Fruit fly (Drosophila melanogaster) whole organism, embryonic: ENCODE measurements around the gene Ptth.

Experiments used
- Atf6 ChIP-seq: fragments of 200-800 bp; sonication (Bioruptor generic); IDR thresholded peaks from 2 replicates; pipeline ENCODE4 v1.3.6; 2022; ENCODE audit warnings: missing biosample characterization, missing genetic modification characterization
- Awh ChIP-seq: fragments of 200-800 bp; sonication (Bioruptor generic); IDR thresholded peaks from 2 replicates; pipeline ENCODE4, ENCODE4 v1.3.6; 2022; ENCODE audit warnings: missing biosample characterization, missing genetic modification characterization
- Bdp1 ChIP-seq: fragments of 200-800 bp; sonication (Bioruptor generic); optimal IDR thresholded peaks from 3 replicates; lab custom pipeline; 2016; ENCODE audit warnings: missing biosample characterization, missing genetic modification characterization
- CG10959 ChIP-seq: fragments of 200-800 bp; sonication (Bioruptor generic); IDR thresholded peaks from 2 replicates; pipeline ENCODE4 v1.3.6; 2022; ENCODE audit warnings: missing biosample characterization, missing genetic modification characterization
- CG11398 ChIP-seq: fragments of 200-800 bp; sonication (Bioruptor generic); optimal IDR thresholded peaks from 2 replicates; lab custom pipeline; 2016; ENCODE audit warnings: missing biosample characterization, missing genetic modification characterization
- CG12391 ChIP-seq: fragments of 200-800 bp; sonication (Bioruptor generic); optimal IDR thresholded peaks from 3 replicates; lab custom pipeline; 2018; ENCODE audit warnings: missing biosample characterization, mild to moderate bottlenecking, missing genetic modification characterization, moderate library complexity
- CG14441 ChIP-seq: fragments of 200-800 bp; sonication (Bioruptor generic); IDR thresholded peaks from 2 replicates; pipeline ENCODE4 v1.3.6; 2022; ENCODE audit warnings: missing biosample characterization, missing genetic modification characterization
- CG15073 ChIP-seq: fragments of 200-800 bp; sonication (Bioruptor generic); optimal IDR thresholded peaks from 2 replicates; lab custom pipeline; 2016; ENCODE audit warnings: missing biosample characterization, missing genetic modification characterization
- CG1647 ChIP-seq: fragments of 200-800 bp; sonication (Bioruptor generic); optimal IDR thresholded peaks from 3 replicates; lab custom pipeline; 2016; ENCODE audit warnings: missing biosample characterization, missing genetic modification characterization
- CG17359 ChIP-seq: fragments of 200-800 bp; sonication (Bioruptor generic); optimal IDR thresholded peaks from 3 replicates; lab custom pipeline; 2018; ENCODE audit warnings: missing biosample characterization, mild to moderate bottlenecking, missing genetic modification characterization, moderate library complexity
- CG17912 ChIP-seq: fragments of 200-800 bp; sonication (Bioruptor generic); optimal IDR thresholded peaks from 2 replicates; lab custom pipeline; 2018; ENCODE audit warnings: missing biosample characterization, mild to moderate bottlenecking, missing genetic modification characterization
- CG18599 ChIP-seq: fragments of 200-800 bp; sonication (Bioruptor generic); optimal IDR thresholded peaks from 3 replicates; lab custom pipeline; 2017; ENCODE audit warnings: missing biosample characterization, missing genetic modification characterization, mild to moderate bottlenecking, moderate library complexity, missing genetic modification reagents
- CG2712 ChIP-seq: fragments of 200-800 bp; optimal IDR thresholded peaks from 3 replicates; lab custom pipeline; 2019; ENCODE audit warnings: missing biosample characterization, mild to moderate bottlenecking, missing genetic modification characterization, moderate library complexity
- CG30020 ChIP-seq: fragments of 200-800 bp; optimal IDR thresholded peaks from 2 replicates; lab custom pipeline; 2019; ENCODE audit warnings: missing biosample characterization, mild to moderate bottlenecking, missing genetic modification characterization, moderate library complexity
- CG31365 ChIP-seq: fragments of 200-800 bp; sonication (Bioruptor generic); optimal IDR thresholded peaks from 2 replicates; lab custom pipeline; 2018; ENCODE audit warnings: missing biosample characterization, mild to moderate bottlenecking, missing genetic modification characterization
- CG31388 ChIP-seq: fragments of 200-800 bp; sonication (Bioruptor generic); optimal IDR thresholded peaks from 2 replicates; lab custom pipeline; 2016; ENCODE audit warnings: missing biosample characterization, missing genetic modification characterization
- CG4360 ChIP-seq: fragments of 200-800 bp; sonication (Bioruptor generic); IDR thresholded peaks from 2 replicates; pipeline ENCODE4 v1.3.6; 2022; ENCODE audit warnings: missing biosample characterization, missing genetic modification characterization
- D19B ChIP-seq: fragments of 200-800 bp; sonication (Bioruptor generic); optimal IDR thresholded peaks from 2 replicates; lab custom pipeline; 2017; ENCODE audit warnings: missing biosample characterization, mild to moderate bottlenecking, missing genetic modification characterization
- Ets65A ChIP-seq: fragments of 200-800 bp; sonication (Bioruptor generic); peaks from one replicate; lab custom pipeline; 2016; ENCODE audit warnings: missing biosample characterization, missing genetic modification characterization
- Ets97D ChIP-seq: fragments of 200-800 bp; sonication (Bioruptor generic); optimal IDR thresholded peaks from 3 replicates; lab custom pipeline; 2016; ENCODE audit warnings: missing biosample characterization, missing genetic modification characterization
- H15 ChIP-seq: fragments of 200-800 bp; sonication (Bioruptor generic); IDR thresholded peaks from 3 replicates; pipeline ENCODE4 v1.3.6; 2022; ENCODE audit warnings: missing biosample characterization, missing genetic modification characterization
- HLH3B ChIP-seq: fragments of 200-800 bp; sonication (Bioruptor generic); IDR thresholded peaks from 2 replicates; pipeline ENCODE4 v1.3.6; 2022; ENCODE audit warnings: missing biosample characterization, missing genetic modification characterization
- Lpt ChIP-seq: fragments of >200 bp; optimal IDR thresholded peaks from 2 replicates; lab custom pipeline; 2018; ENCODE audit warnings: missing biosample characterization, missing genetic modification characterization
- Mrtf ChIP-seq: fragments of 200-800 bp; sonication (Bioruptor generic); IDR thresholded peaks from 3 replicates; pipeline ENCODE4 v1.3.6; 2022; ENCODE audit warnings: missing biosample characterization, missing genetic modification characterization
- NC2β ChIP-seq: fragments of 200-800 bp; sonication (Bioruptor generic); optimal IDR thresholded peaks from 2 replicates; lab custom pipeline; 2016; ENCODE audit warnings: missing biosample characterization, missing genetic modification characterization
- Nf-YA ChIP-seq: fragments of 200-800 bp; sonication (Bioruptor generic); IDR thresholded peaks from 2 replicates; pipeline ENCODE4 v1.3.6; 2022; ENCODE audit warnings: missing biosample characterization, missing genetic modification characterization
- Oaz ChIP-seq: fragments of 200-800 bp; sonication (Bioruptor generic); IDR thresholded peaks from 2 replicates; pipeline ENCODE4 v1.3.6; 2022; ENCODE audit warnings: missing biosample characterization, missing genetic modification characterization
- Side ChIP-seq: fragments of 200-800 bp; sonication (Bioruptor generic); optimal IDR thresholded peaks from 2 replicates; lab custom pipeline; 2016; ENCODE audit warnings: missing biosample characterization, missing genetic modification characterization
- Ssrp ChIP-seq: fragments of 200-800 bp; sonication (Bioruptor generic); optimal IDR thresholded peaks from 2 replicates; lab custom pipeline; 2018; ENCODE audit warnings: missing biosample characterization, mild to moderate bottlenecking, missing genetic modification characterization, moderate library complexity
- Stat92E ChIP-seq, 3 experiments: fragments of >200 bp in 2 of 3; fragments of 200-800 bp in 1 of 3; sonication (Bioruptor generic) in 1 of 3; optimal IDR thresholded peaks; 2 replicates each; lab custom pipeline; 2017 to 2019; ENCODE audit warnings: missing biosample characterization in 3 of 3, missing genetic modification characterization in 3 of 3, mild to moderate bottlenecking in 1 of 3, moderate library complexity in 1 of 3
- Vsx1 ChIP-seq: fragments of 200-800 bp; sonication (Bioruptor generic); optimal IDR thresholded peaks from 2 replicates; lab custom pipeline; 2017; ENCODE audit warnings: missing biosample characterization, mild to moderate bottlenecking, missing genetic modification characterization, missing genetic modification reagents
- YL-1 ChIP-seq: fragments of 200-800 bp; sonication (Bioruptor generic); optimal IDR thresholded peaks from 3 replicates; lab custom pipeline; 2017; ENCODE audit warnings: missing biosample characterization, mild to moderate bottlenecking, missing genetic modification characterization
- ab ChIP-seq: fragments of 200-800 bp; sonication (Bioruptor generic); optimal IDR thresholded peaks from 2 replicates; lab custom pipeline; 2016; ENCODE audit warnings: missing biosample characterization, missing genetic modification characterization
- al ChIP-seq: fragments of 200-800 bp; sonication (Bioruptor generic); IDR thresholded peaks from 2 replicates; pipeline ENCODE4 v1.3.6; 2022; ENCODE audit warnings: missing biosample characterization, missing genetic modification characterization
- az2 ChIP-seq: fragments of 200-800 bp; sonication (Bioruptor generic); optimal IDR thresholded peaks from 3 replicates; lab custom pipeline; 2016; ENCODE audit warnings: missing biosample characterization, missing genetic modification characterization
- btn ChIP-seq: fragments of 200-800 bp; sonication (Bioruptor generic); optimal IDR thresholded peaks from 2 replicates; lab custom pipeline; 2016; ENCODE audit warnings: missing biosample characterization, missing genetic modification characterization
- chinmo ChIP-seq: fragments of 200-800 bp; sonication (Bioruptor generic); IDR thresholded peaks from 4 replicates; pipeline ENCODE4 v1.3.6; 2022; ENCODE audit warnings: missing biosample characterization, missing genetic modification characterization; ENCODE audit not compliant: partially characterized antibody
- fd102C ChIP-seq: fragments of 200-800 bp; sonication (Bioruptor generic); optimal IDR thresholded peaks from 2 replicates; lab custom pipeline; 2018; ENCODE audit warnings: missing biosample characterization, mild to moderate bottlenecking, missing genetic modification characterization, moderate library complexity
- gce ChIP-seq: fragments of 200-800 bp; sonication (Bioruptor generic); IDR thresholded peaks from 3 replicates; pipeline ENCODE4 v1.3.6; 2022; ENCODE audit warnings: missing biosample characterization, missing genetic modification characterization
- grn ChIP-seq: fragments of 200-800 bp; sonication (Bioruptor generic); optimal IDR thresholded peaks from 3 replicates; lab custom pipeline; 2017; ENCODE audit warnings: missing biosample characterization, missing genetic modification characterization
- hkb ChIP-seq, 2 experiments: fragments of 200-800 bp in 1 of 2; fragments of >200 bp in 1 of 2; sonication (Bioruptor generic) in 1 of 2; IDR thresholded peaks in 1 of 2; optimal IDR thresholded peaks in 1 of 2; 2 replicates each; pipeline versions ENCODE4 v1.3.6 to Lab custom; 2017 to 2022; ENCODE audit warnings: missing biosample characterization in 1 of 2, missing genetic modification characterization in 1 of 2
- insv ChIP-seq, 2 experiments: fragments of 200-800 bp; sonication (Bioruptor generic); optimal IDR thresholded peaks; 3 replicates each; lab custom pipeline; 2016 to 2018; ENCODE audit warnings: missing biosample characterization in 2 of 2, missing genetic modification characterization in 2 of 2
- maf-S ChIP-seq: fragments of 200-800 bp; sonication (Bioruptor generic); optimal IDR thresholded peaks from 2 replicates; lab custom pipeline; 2016; ENCODE audit warnings: missing biosample characterization, missing genetic modification characterization
- mirr ChIP-seq: fragments of 200-800 bp; sonication (Bioruptor generic); optimal IDR thresholded peaks from 3 replicates; lab custom pipeline; 2018; ENCODE audit warnings: missing biosample characterization, mild to moderate bottlenecking, missing genetic modification characterization
- pho ChIP-seq: fragments of 200-800 bp; sonication (Bioruptor generic); optimal IDR thresholded peaks from 2 replicates; lab custom pipeline; 2016; ENCODE audit warnings: missing biosample characterization, missing genetic modification characterization
- row ChIP-seq: fragments of 200-800 bp; sonication (Bioruptor generic); IDR thresholded peaks from 3 replicates; pipeline ENCODE4 v1.3.6; 2022; ENCODE audit warnings: missing biosample characterization, missing genetic modification characterization
- run ChIP-seq: fragments of 200-800 bp; sonication (Bioruptor generic); optimal IDR thresholded peaks from 3 replicates; lab custom pipeline; 2018; ENCODE audit warnings: missing biosample characterization, mild to moderate bottlenecking, missing genetic modification characterization
- sens-2 ChIP-seq: fragments of 200-800 bp; sonication (Bioruptor generic); IDR thresholded peaks from 2 replicates; pipeline ENCODE4 v1.3.6; 2022; ENCODE audit warnings: missing biosample characterization, missing genetic modification characterization
- sna ChIP-seq: fragments of 200-800 bp; sonication (Bioruptor generic); IDR thresholded peaks from 2 replicates; pipeline ENCODE4 v1.3.6; 2022; ENCODE audit warnings: missing biosample characterization, missing genetic modification characterization; ENCODE audit not compliant: partially characterized antibody
- wek ChIP-seq: fragments of 200-800 bp; sonication (Bioruptor generic); optimal IDR thresholded peaks from 3 replicates; lab custom pipeline; 2018; ENCODE audit warnings: missing biosample characterization, mild to moderate bottlenecking, missing genetic modification characterization, moderate library complexity
- zfh2 ChIP-seq: fragments of 200-800 bp; sonication (Bioruptor generic); optimal IDR thresholded peaks from 2 replicates; lab custom pipeline; 2016; ENCODE audit warnings: missing biosample characterization, missing genetic modification characterization

The Ptth gene

dm6 chr2L:568030-568429 lies 8.7 kb downstream of the Ptth start, which contains the start of the genes Nle and Sf3b1 (continued):
- TF ChIP-seq run (tag; lab: Kevin White, UChicago) (no peak), wek (GFP tag; lab: Kevin White, UChicago) (no peak), hkb (optimal IDR thresholded peaks at IDR 0.05; lab: Kevin White, UChicago) (peak; percentile 54), hkb (GFP tag; IDR thresholded peaks at IDR 0.05; lab: Robert Waterston, UW) (no peak), CG31388 (GFP tag; lab: Kevin White, UChicago) (no peak), CG12391 (tag; lab: Kevin White, UChicago) (peak; percentile 77), maf-S (GFP tag; lab: Kevin White, UChicago) (peak; percentile 13), Bdp1 (GFP tag; lab: Kevin White, UChicago) (peak; percentile 46), CG15073 (GFP tag; lab: Kevin White, UChicago) (no peak), CG17912 (GFP tag; lab: Kevin White, UChicago) (peak; percentile 50), chinmo (GFP tag; lab: Robert Waterston, UW) (0 out of 4 replicates have a peak, but pooled peaks have one; percentile 60), Mrtf (GFP tag; lab: Robert Waterston, UW) (no peak), NC2β (GFP tag; lab: Kevin White, UChicago) (peak; percentile 59), Ets97D (GFP tag; lab: Kevin White, UChicago) (peak; percentile 71), grn (GFP tag; lab: Kevin White, UChicago) (no peak), zfh2 (GFP tag; lab: Kevin White, UChicago) (peak; percentile 37), CG17359 (tag; lab: Kevin White, UChicago) (peak; percentile 39), az2 (GFP tag; lab: Kevin White, UChicago) (peak; percentile 6), D19B (no peak), CG14441 (GFP tag; lab: Robert Waterston, UW) (0 out of 2 replicates have a peak, but pooled peaks have one; percentile 33), Oaz (GFP tag; lab: Robert Waterston, UW) (no peak), insv (GFP tag; optimal IDR thresholded peaks at IDR 0.05; lab: Kevin White, UChicago) (no peak), YL-1 (GFP tag; lab: Kevin White, UChicago) (peak; percentile 90), HLH3B (GFP tag; lab: Robert Waterston, UW) (0 out of 2 replicates have a peak, but pooled peaks have one; percentile 20), row (GFP tag; lab: Robert Waterston, UW) (peak; percentile 88), gce (GFP tag; lab: Robert Waterston, UW) (no peak), CG1647 (peak; percentile 23), pho (GFP tag; lab: Kevin White, UChicago) (peak; percentile 48), fd102C (GFP tag; lab: Kevin White, UChicago) (no peak), CG30020 (tag; lab: Kevin White, UChicago) (peak; percentile 51), CG31365 (no peak), Nf-YA (GFP tag; lab: Robert Waterston, UW) (no peak), CG4360 (GFP tag; lab: Robert Waterston, UW) (no peak), Ets65A (GFP tag; lab: Kevin White, UChicago) (peak; percentile 91), CG10959 (GFP tag; lab: Robert Waterston, UW) (no peak), sna (peak; percentile 97), H15 (GFP tag; lab: Robert Waterston, UW) (no peak), CG2712 (tag; lab: Kevin White, UChicago) (peak; percentile 76), Awh (no peak), btn (GFP tag; lab: Kevin White, UChicago) (no peak), al (no peak), Stat92E (GFP tag; optimal IDR thresholded peaks at IDR 0.05; lab: Kevin White, UChicago) (peak in 1 of 3 experiments; percentile 35), Atf6 (GFP tag; lab: Robert Waterston, UW) (peak; percentile 31; the same call in 1 of the 2 replicates), Vsx1 (GFP tag; lab: Kevin White, UChicago) (no peak), CG11398 (GFP tag; lab: Kevin White, UChicago) (no peak), Lpt (GFP tag; lab: Kevin White, UChicago) (no peak), Side (GFP tag; lab: Kevin White, UChicago) (peak; percentile 8), mirr (GFP tag; lab: Kevin White, UChicago) (peak; percentile 45), sens-2 (no peak), ab (GFP tag; lab: Kevin White, UChicago) (no peak), Ssrp (no peak), CG18599 (GFP tag; lab: Kevin White, UChicago) (peak; percentile 9)
